Fruit fly (Drosophila melanogaster) whole organism, embryonic: ENCODE measurements around the gene CG34248.
A peak's percentile ranks its signal among the peaks of the same experiment; 100 is the strongest.

Experiments
- ATbp ChIP-seq: fragments of 200-800 bp; sonication (Bioruptor generic); optimal IDR thresholded peaks from 2 replicates; lab custom pipeline; 2017; ENCODE audit warnings: missing biosample characterization, mild to moderate bottlenecking, missing genetic modification characterization, missing genetic modification reagents
- Bdp1 ChIP-seq: fragments of 200-800 bp; sonication (Bioruptor generic); optimal IDR thresholded peaks from 3 replicates; lab custom pipeline; 2016; ENCODE audit warnings: missing biosample characterization, missing genetic modification characterization
- CG13775 ChIP-seq: fragments of 200-800 bp; sonication (Bioruptor generic); optimal IDR thresholded peaks from 3 replicates; lab custom pipeline; 2017; ENCODE audit warnings: missing biosample characterization, mild to moderate bottlenecking, missing genetic modification characterization
- CG14014 ChIP-seq: fragments of 200-800 bp; sonication (Bioruptor generic); IDR thresholded peaks from 2 replicates; pipeline ENCODE4 v1.3.6; 2022; ENCODE audit warnings: missing biosample characterization, missing genetic modification characterization
- CG1603 ChIP-seq: fragments of 200-800 bp; sonication (Bioruptor generic); optimal IDR thresholded peaks from 2 replicates; lab custom pipeline; 2019; ENCODE audit warnings: missing biosample characterization, mild to moderate bottlenecking, missing genetic modification characterization, moderate library complexity
- CG2120 ChIP-seq: fragments of 200-800 bp; sonication (Bioruptor generic); optimal IDR thresholded peaks from 3 replicates; lab custom pipeline; 2016; ENCODE audit warnings: missing biosample characterization, missing genetic modification characterization
- CG31441 ChIP-seq: fragments of 200-800 bp; sonication (Bioruptor generic); IDR thresholded peaks from 2 replicates; pipeline ENCODE4 v1.3.6; 2022; ENCODE audit warnings: missing biosample characterization, missing genetic modification characterization
- CG4617 ChIP-seq: fragments of 200-800 bp; sonication (Bioruptor generic); optimal IDR thresholded peaks from 3 replicates; lab custom pipeline; 2016; ENCODE audit warnings: missing biosample characterization, missing genetic modification characterization, borderline replicate concordance
- CG6175 ChIP-seq: fragments of 200-800 bp; sonication (Bioruptor generic); IDR thresholded peaks from 3 replicates; pipeline ENCODE4 v1.3.6; 2022; ENCODE audit warnings: missing biosample characterization, missing genetic modification characterization
- CG6683 ChIP-seq: fragments of 200-800 bp; sonication (Bioruptor generic); optimal IDR thresholded peaks from 2 replicates; lab custom pipeline; 2017; ENCODE audit warnings: missing biosample characterization, mild to moderate bottlenecking, missing genetic modification characterization, missing genetic modification reagents
- CG7271 ChIP-seq: fragments of 200-800 bp; sonication (Bioruptor generic); optimal IDR thresholded peaks from 2 replicates; lab custom pipeline; 2018; ENCODE audit warnings: missing biosample characterization, mild to moderate bottlenecking, missing genetic modification characterization, moderate library complexity
- CG7987 ChIP-seq: fragments of 200-800 bp; sonication (Bioruptor generic); optimal IDR thresholded peaks from 2 replicates; lab custom pipeline; 2018; ENCODE audit warnings: missing biosample characterization, mild to moderate bottlenecking, missing genetic modification characterization, moderate library complexity
- CG9609 ChIP-seq: fragments of 200-800 bp; sonication (Bioruptor generic); optimal IDR thresholded peaks from 3 replicates; lab custom pipeline; 2016; ENCODE audit warnings: missing biosample characterization, missing genetic modification characterization
- ERR ChIP-seq: fragments of 200-800 bp; sonication (Bioruptor generic); optimal IDR thresholded peaks from 2 replicates; lab custom pipeline; 2016; ENCODE audit warnings: missing biosample characterization, missing genetic modification characterization
- HLH54F ChIP-seq: fragments of 200-800 bp; sonication (Bioruptor generic); optimal IDR thresholded peaks from 3 replicates; lab custom pipeline; 2016; ENCODE audit warnings: missing biosample characterization, missing genetic modification characterization
- Hey ChIP-seq: fragments of 200-800 bp; sonication (Bioruptor generic); optimal IDR thresholded peaks from 3 replicates; lab custom pipeline; 2018; ENCODE audit warnings: missing biosample characterization, mild to moderate bottlenecking, missing genetic modification characterization
- HmgD ChIP-seq: fragments of 200-800 bp; sonication (Bioruptor generic); optimal IDR thresholded peaks from 3 replicates; lab custom pipeline; 2016; ENCODE audit warnings: missing biosample characterization, missing genetic modification characterization
- Opbp ChIP-seq: fragments of 200-800 bp; sonication (Bioruptor generic); IDR thresholded peaks from 3 replicates; pipeline ENCODE4 v1.3.6; 2022; ENCODE audit warnings: missing biosample characterization, missing genetic modification characterization; ENCODE audit not compliant: partially characterized antibody
- Ravus ChIP-seq: fragments of 200-800 bp; sonication (Bioruptor generic); IDR thresholded peaks from 2 replicates; pipeline ENCODE4 v1.3.6; 2022; ENCODE audit warnings: missing biosample characterization, missing genetic modification characterization
- amos ChIP-seq: fragments of 200-800 bp; sonication (Bioruptor generic); IDR thresholded peaks from 2 replicates; pipeline ENCODE4 v1.3.6; 2022; ENCODE audit warnings: missing biosample characterization, missing genetic modification characterization; ENCODE audit not compliant: partially characterized antibody
- bbx ChIP-seq: fragments of 200-800 bp; sonication (Bioruptor generic); IDR thresholded peaks from 2 replicates; pipeline ENCODE4 v1.3.6; 2022; ENCODE audit warnings: missing biosample characterization, missing genetic modification characterization; ENCODE audit not compliant: partially characterized antibody
- bsh ChIP-seq, 2 experiments: fragments of 200-800 bp; sonication (Bioruptor generic); optimal IDR thresholded peaks; 2 replicates each; lab custom pipeline; 2017 to 2018; ENCODE audit warnings: mild to moderate bottlenecking in 2 of 2, missing biosample characterization in 2 of 2, missing genetic modification characterization in 2 of 2, moderate library complexity in 1 of 2
- chinmo ChIP-seq: fragments of 200-800 bp; sonication (Bioruptor generic); IDR thresholded peaks from 4 replicates; pipeline ENCODE4 v1.3.6; 2022; ENCODE audit warnings: missing biosample characterization, missing genetic modification characterization; ENCODE audit not compliant: partially characterized antibody
- gfzf ChIP-seq: fragments of 200-800 bp; sonication (Bioruptor generic); optimal IDR thresholded peaks from 2 replicates; lab custom pipeline; 2016; ENCODE audit warnings: missing biosample characterization, mild to moderate bottlenecking, missing genetic modification characterization, moderate library complexity
- kah ChIP-seq: fragments of 200-800 bp; sonication (Bioruptor generic); optimal IDR thresholded peaks from 2 replicates; lab custom pipeline; 2018; ENCODE audit warnings: missing biosample characterization, mild to moderate bottlenecking, missing genetic modification characterization
- lola ChIP-seq, 3 experiments: fragments of >200 bp in 2 of 3; fragments of 200-800 bp in 1 of 3; sonication (Bioruptor generic) in 1 of 3; optimal IDR thresholded peaks; 2 replicates each; lab custom pipeline; 2017 to 2019; ENCODE audit warnings: missing biosample characterization in 3 of 3, missing genetic modification characterization in 3 of 3, mild to moderate bottlenecking in 1 of 3, moderate library complexity in 1 of 3
- nom ChIP-seq: fragments of 200-800 bp; sonication (Bioruptor generic); optimal IDR thresholded peaks from 2 replicates; lab custom pipeline; 2017; ENCODE audit warnings: missing biosample characterization, missing genetic modification characterization, mild to moderate bottlenecking, moderate library complexity, missing genetic modification reagents
- psq ChIP-seq: fragments of 200-800 bp; sonication (Bioruptor generic); optimal IDR thresholded peaks from 2 replicates; lab custom pipeline; 2017; ENCODE audit warnings: missing biosample characterization, missing genetic modification characterization
- sc ChIP-seq, 3 experiments: fragments of >200 bp in 2 of 3; fragments of 200-800 bp in 1 of 3; sonication (Bioruptor generic) in 1 of 3; optimal IDR thresholded peaks; 2 replicates in 2 of 3; 3 replicates in 1 of 3; lab custom pipeline; 2017; ENCODE audit warnings: mild to moderate bottlenecking in 1 of 3, missing biosample characterization in 1 of 3, missing genetic modification characterization in 1 of 3, missing genetic modification reagents in 1 of 3
- sens-2 ChIP-seq: fragments of 200-800 bp; sonication (Bioruptor generic); IDR thresholded peaks from 2 replicates; pipeline ENCODE4 v1.3.6; 2022; ENCODE audit warnings: missing biosample characterization, missing genetic modification characterization
- stwl ChIP-seq: fragments of 200-800 bp; sonication (Bioruptor generic); optimal IDR thresholded peaks from 3 replicates; lab custom pipeline; 2018; ENCODE audit warnings: missing biosample characterization, mild to moderate bottlenecking, missing genetic modification characterization, moderate library complexity
- usp ChIP-seq: fragments of >200 bp; optimal IDR thresholded peaks from 2 replicates; lab custom pipeline; 2017; ENCODE audit warnings: missing biosample characterization, missing genetic modification characterization

CG34248 gene

dm6 chr3L:16265000-16265399 lies 5.7 kb downstream of the CG34248 start, which contains the start of the genes CG13051 and CG13069:
CG13051 (minus strand) TSS chr3L:16265100.
CG13069 (plus strand) TSS chr3L:16265385.
- TF ChIP-seq Opbp (no peak), CG6175 (GFP tag; lab: Robert Waterston, UW) (no peak), sens-2 (GFP tag; lab: Robert Waterston, UW) (no peak), lola (GFP tag; optimal IDR thresholded peaks at IDR 0.05; lab: Kevin White, UChicago) (no peak), sc (optimal IDR thresholded peaks at IDR 0.05; lab: Kevin White, UChicago) (no peak), sc (GFP tag; optimal IDR thresholded peaks at IDR 0.05; lab: Kevin White, UChicago) (no peak), usp (GFP tag; lab: Kevin White, UChicago) (no peak), chinmo (GFP tag; lab: Robert Waterston, UW) (0 out of 4 replicates have a peak, but pooled peaks have one; percentile 15), Bdp1 (GFP tag; lab: Kevin White, UChicago) (no peak), ERR (GFP tag; lab: Kevin White, UChicago) (no peak)

DNA sequence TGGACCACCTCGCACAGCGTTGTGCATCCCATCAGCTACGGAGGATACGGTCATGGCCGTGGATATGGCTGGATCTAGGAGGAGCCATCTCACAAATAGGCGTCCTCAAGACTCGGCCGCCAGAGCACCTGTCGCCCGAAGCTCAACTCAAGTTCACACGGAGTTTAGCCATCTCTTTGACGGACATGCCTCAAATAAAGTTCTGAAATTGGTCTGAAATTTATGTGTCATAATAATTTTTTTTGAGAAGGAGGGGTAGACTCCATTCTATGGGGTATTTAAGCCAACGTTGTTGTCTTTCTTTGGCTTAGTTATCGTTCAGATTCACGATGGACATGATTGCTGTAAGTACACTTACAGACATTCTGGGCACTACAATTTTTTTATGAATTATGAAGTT lies 7.7 kb downstream of the CG34248 start, which contains the start of gene CG13070:
Gene CG13070, plus strand, starts transcription at position 301 of the 400 bp plus-strand sequence.
- TF ChIP-seq HmgD (GFP tag; lab: Kevin White, UChicago) (no peak), CG13775 (GFP tag; lab: Kevin White, UChicago) (no peak), kah (no peak), CG7271 (tag; lab: Kevin White, UChicago) (no peak), CG6683 (GFP tag; lab: Kevin White, UChicago) (no peak)

DNA sequence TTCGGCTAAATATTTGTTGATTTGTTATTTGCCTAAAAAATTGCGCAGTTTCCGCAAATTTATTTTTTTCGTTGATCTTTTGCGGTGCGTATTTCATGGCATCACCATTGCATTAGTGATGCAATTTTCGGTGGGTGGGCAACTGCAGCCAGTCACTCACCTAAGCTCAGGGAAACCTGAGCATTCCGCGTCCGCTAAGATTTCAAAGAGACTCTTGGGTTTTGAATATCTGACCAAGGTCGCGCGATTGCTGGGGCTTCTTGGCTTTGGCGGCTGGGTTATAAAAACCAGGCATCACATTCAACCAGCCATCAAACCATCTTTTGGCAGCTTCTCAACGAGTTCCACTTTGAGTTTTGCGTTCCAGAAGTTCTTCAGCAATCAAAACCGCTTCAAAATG lies 8.3 kb downstream of the CG34248 start, which contains the start of gene CG13071:
Gene CG13071, plus strand, starts transcription at position 301 of the 400 bp plus-strand sequence.
- TF ChIP-seq Ravus (GFP tag; lab: Robert Waterston, UW) (no peak), CG14014 (GFP tag; lab: Robert Waterston, UW) (no peak)

DNA sequence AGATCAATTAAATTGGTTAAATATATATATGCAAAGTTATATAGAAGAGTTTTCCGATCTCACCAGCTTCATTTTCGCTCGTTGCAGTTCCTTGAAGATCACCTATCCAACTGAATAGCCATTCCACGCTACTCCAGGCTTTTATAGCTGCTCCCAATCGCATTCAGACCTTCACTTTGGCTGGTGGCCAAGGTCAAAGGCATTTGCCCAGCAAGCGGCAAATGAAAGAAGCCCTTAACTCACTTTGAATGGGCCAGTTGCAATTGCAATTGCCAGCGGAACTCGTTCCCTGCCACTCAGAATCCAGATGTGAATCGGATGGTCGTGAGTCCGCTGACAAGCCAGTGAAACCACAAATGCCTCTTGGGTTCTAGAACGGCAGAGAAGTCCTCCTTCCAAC lies 9.2 kb downstream of the CG34248 start, which contains the start of gene CG34247:
Gene CG34247, minus strand, starts transcription at position 101 of the 400 bp plus-strand sequence.
- TF ChIP-seq stwl (no peak), CG9609 (GFP tag; lab: Kevin White, UChicago) (no peak), Hey (tag; lab: Kevin White, UChicago) (no peak), CG31441 (GFP tag; lab: Robert Waterston, UW) (no peak), HLH54F (no peak)

DNA sequence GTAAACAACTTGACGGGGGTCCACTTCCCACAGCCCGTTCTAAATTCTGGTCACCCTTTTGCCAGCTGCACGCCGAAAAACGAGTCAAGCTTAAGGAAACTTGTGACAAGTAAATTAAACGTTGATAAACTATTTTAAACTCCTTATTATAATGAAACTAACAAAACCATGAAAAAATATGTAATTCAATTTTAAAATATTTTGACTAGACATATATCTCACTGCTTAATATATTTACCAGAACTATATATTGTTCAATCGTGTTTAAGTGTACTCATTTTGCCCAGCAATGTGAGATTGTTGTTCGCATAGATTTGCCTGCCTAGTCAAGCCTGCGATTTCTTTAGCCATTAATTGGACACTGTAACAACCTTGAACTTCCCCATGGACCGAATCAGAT lies 11.2 kb downstream of the CG34248 start, which contains the start of gene CG13053:
Gene CG13053, minus strand, starts transcription at position 171 of the 400 bp plus-strand sequence.
- TF ChIP-seq ATbp (no peak), gfzf (GFP tag; lab: Kevin White, UChicago) (no peak), nom (GFP tag; lab: Kevin White, UChicago) (peak; percentile 37), bbx (GFP tag; lab: Robert Waterston, UW) (no peak), CG2120 (GFP tag; lab: Kevin White, UChicago) (no peak), CG1603 (no peak), amos (GFP tag; lab: Robert Waterston, UW) (no peak), bsh (GFP tag; optimal IDR thresholded peaks at IDR 0.05; lab: Kevin White, UChicago) (peak in 1 of 2 experiments; percentile 55), CG7987 (GFP tag; lab: Kevin White, UChicago) (no peak), psq (GFP tag; lab: Kevin White, UChicago) (no peak), CG4617 (GFP tag; lab: Kevin White, UChicago) (no peak)
- TF ChIP-seq, all 482 proteins: peak for 2
